Worm (Caenorhabditis elegans): Measurements from ENCODE around the gene T05A7.1.

T05A7.1 gene

DNA sequence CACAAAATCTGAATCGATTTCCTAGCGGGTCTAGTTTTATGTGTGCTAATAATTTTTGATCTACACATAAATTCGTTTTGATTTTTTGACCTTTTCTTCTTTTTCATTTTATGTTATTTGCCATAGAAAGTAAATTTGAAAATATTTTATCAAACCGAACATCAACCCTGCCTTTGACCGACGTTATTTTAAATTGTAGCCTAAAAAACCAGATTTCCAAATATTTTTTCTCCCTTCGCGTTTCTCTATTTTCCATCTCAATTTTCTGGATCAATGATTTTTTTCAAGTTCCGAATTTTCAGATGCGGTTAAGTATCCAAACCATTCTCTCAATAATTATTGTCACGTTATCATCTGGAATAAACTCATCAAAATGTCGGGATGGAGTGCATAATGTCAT is at the start of gene T05A7.1:
T05A7.1 (plus strand) TSS at position 301 of the 400 bp plus-strand sequence.
- no peak for TF ChIP-seq nhr-28 (tag; optimal IDR thresholded peaks at IDR 0.05)
- TF ChIP-seq elt-3 (tag; optimal IDR thresholded peaks at IDR 0.05) = no peak
- no peak for TF ChIP-seq nhr-2 (tag; optimal IDR thresholded peaks at IDR 0.05)
- TF ChIP-seq zip-8 (tag; optimal IDR thresholded peaks at IDR 0.05) = no peak
- no peak for TF ChIP-seq cnd-1 (tag; optimal IDR thresholded peaks at IDR 0.05)
- no peak for TF ChIP-seq ceh-83 (GFP tag; optimal IDR thresholded peaks at IDR 0.05)
- no peak for TF ChIP-seq nhr-12 (tag; optimal IDR thresholded peaks at IDR 0.05)
- no peak for TF ChIP-seq nhr-237 (tag; optimal IDR thresholded peaks at IDR 0.05)
- no peak for TF ChIP-seq ceh-39 (tag; optimal IDR thresholded peaks at IDR 0.05)
- no peak for TF ChIP-seq mep-1 (tag; optimal IDR thresholded peaks at IDR 0.05)
- no peak for TF ChIP-seq ham-2 (GFP tag; optimal IDR thresholded peaks at IDR 0.05)
- TF ChIP-seq M03D4.4 (tag; optimal IDR thresholded peaks at IDR 0.05) = no peak
- TF ChIP-seq hlh-1 (tag; optimal IDR thresholded peaks at IDR 0.05) = no peak
- no peak for TF ChIP-seq nhr-76 (tag; optimal IDR thresholded peaks at IDR 0.05)
- no peak for TF ChIP-seq mls-2 (tag; optimal IDR thresholded peaks at IDR 0.05)
- no peak for TF ChIP-seq sptf-1 (tag; optimal IDR thresholded peaks at IDR 0.05)
- no peak for TF ChIP-seq lin-13 (tag; optimal IDR thresholded peaks at IDR 0.05)
- TF ChIP-seq unc-39 (tag; optimal IDR thresholded peaks at IDR 0.05) = no peak
- no peak for TF ChIP-seq ceh-43 (GFP tag; optimal IDR thresholded peaks at IDR 0.05)
- TF ChIP-seq flh-1 (GFP tag; optimal IDR thresholded peaks at IDR 0.05) = no peak

DNA sequence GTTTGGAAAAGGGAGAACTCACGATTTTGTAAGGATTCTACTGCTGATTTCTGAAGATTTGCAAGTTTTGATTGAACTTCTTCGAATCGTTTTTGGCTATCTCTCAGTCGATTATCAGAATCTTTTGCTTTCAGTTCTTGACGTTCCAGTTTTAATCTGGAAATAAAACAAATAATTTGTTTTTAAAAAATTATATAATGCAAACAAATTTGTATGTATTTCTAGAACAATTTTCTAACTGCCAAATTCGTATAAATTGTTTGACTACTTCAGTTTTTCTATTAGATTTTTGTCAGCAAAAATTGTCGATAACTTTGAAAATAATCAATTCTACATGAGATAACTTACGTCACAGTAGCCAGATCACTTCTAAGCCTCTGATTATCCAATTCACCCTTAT is 46.5 kb upstream of the T05A7.1 start:
- no peak for TF ChIP-seq unc-120 (tag; optimal IDR thresholded peaks at IDR 0.05; ENCODE audit: poor library complexity, severe bottlenecking)

DNA sequence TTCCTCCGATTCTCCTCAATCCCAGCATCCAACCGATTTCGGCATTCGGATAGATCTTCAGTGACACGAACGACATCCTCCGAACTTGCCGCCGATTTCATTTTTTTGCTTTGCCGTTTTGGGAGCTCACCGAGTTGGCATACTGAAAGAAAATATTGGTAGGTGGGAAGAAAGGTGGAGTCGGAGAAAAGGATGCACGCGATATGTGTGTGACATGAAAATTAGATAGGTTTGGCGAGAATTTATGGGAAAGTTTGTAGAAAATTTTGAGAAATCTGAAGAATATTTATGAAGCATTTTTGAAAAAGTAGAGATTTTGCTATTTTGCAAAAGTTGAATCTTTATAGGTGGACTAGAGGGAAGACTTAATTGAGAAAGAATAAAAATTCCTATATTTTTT is 39.8 kb upstream of the T05A7.1 start, which contains the start of gene che-10:
che-10 (minus strand) TSS at position 101 of the 400 bp plus-strand sequence.
- TF ChIP-seq nhr-12 (tag; optimal IDR thresholded peaks at IDR 0.05) (no peak), elt-1 (tag; optimal IDR thresholded peaks at IDR 0.05; ENCODE audit: borderline replicate concordance, insufficient read depth) (no peak), sem-2 (GFP tag; optimal IDR thresholded peaks at IDR 0.05) (no peak), blmp-1 (tag; optimal IDR thresholded peaks at IDR 0.05) (no peak), flh-1 (GFP tag; optimal IDR thresholded peaks at IDR 0.05) (no peak), pha-4 (tag; optimal IDR thresholded peaks at IDR 0.05) (no peak), nhr-76 (tag; optimal IDR thresholded peaks at IDR 0.05) (no peak), mls-2 (tag; optimal IDR thresholded peaks at IDR 0.05) (no peak), lin-32 (GFP tag; optimal IDR thresholded peaks at IDR 0.05) (no peak), hlh-1 (tag; optimal IDR thresholded peaks at IDR 0.05) (no peak), nhr-2 (tag; optimal IDR thresholded peaks at IDR 0.05) (no peak), ceh-83 (GFP tag; optimal IDR thresholded peaks at IDR 0.05) (no peak), nhr-237 (tag; optimal IDR thresholded peaks at IDR 0.05) (no peak)

DNA sequence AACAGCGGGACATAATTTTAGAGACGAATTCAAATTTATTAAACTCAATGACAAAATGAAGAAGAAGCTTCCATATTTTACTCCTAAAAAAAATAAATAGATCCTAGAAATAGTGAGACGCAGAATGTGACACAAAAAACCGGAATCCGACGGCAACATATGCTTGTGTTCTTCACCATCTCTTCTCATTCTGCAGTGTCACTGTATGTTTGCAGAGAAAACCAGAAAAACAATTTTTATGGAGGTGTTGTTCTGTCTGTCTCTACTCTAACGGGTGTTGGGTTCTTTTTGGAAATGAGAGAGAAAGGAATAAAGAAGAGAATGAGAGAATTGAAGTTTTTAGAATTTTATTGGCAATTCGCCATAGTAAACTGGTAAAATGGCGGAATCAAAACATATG is 39.1 kb upstream of the T05A7.1 start:
- TF ChIP-seq lsy-2 (tag; optimal IDR thresholded peaks at IDR 0.05) (no peak), tbx-8 (GFP tag; optimal IDR thresholded peaks at IDR 0.05) (no peak), sem-2 (GFP tag; optimal IDR thresholded peaks at IDR 0.05) (no peak), nhr-12 (tag; optimal IDR thresholded peaks at IDR 0.05) (no peak), unc-39 (tag; optimal IDR thresholded peaks at IDR 0.05) (no peak), cnd-1 (tag; optimal IDR thresholded peaks at IDR 0.05) (no peak), blmp-1 (tag; optimal IDR thresholded peaks at IDR 0.05) (no peak), ceh-43 (GFP tag; optimal IDR thresholded peaks at IDR 0.05) (no peak), drap-1 (GFP tag; optimal IDR thresholded peaks at IDR 0.05) (no peak), zip-8 (tag; optimal IDR thresholded peaks at IDR 0.05) (no peak), M03D4.4 (tag; optimal IDR thresholded peaks at IDR 0.05) (no peak), mab-5 (tag; optimal IDR thresholded peaks at IDR 0.05) (no peak), ces-1 (GFP tag; optimal IDR thresholded peaks at IDR 0.05) (no peak), elt-1 (tag; optimal IDR thresholded peaks at IDR 0.05; ENCODE audit: borderline replicate concordance, insufficient read depth) (no peak), flh-1 (GFP tag; optimal IDR thresholded peaks at IDR 0.05) (no peak)

DNA sequence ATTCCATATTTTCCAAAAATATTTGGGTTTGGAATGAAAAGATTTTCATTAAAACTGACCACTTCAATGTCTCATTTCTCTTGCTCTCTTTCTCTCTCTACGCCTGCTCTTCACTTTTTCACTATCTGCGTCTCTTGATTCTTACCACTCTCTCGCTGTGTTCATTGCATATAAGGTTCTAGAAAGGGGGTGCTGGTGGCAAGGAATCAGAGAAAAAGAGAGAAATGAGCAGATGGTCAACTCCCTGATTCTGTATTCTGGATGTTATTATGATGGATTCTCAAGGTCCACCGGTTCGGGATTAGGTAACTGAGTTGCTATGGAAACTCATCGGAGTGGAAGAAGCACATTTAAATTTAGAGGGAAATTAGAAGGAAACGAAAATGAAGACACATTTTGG is 37.3 kb upstream of the T05A7.1 start:
- TF ChIP-seq snpc-4 (tag; optimal IDR thresholded peaks at IDR 0.05) (no peak), unc-62 (GFP tag; optimal IDR thresholded peaks at IDR 0.05) (no peak), unc-120 (tag; optimal IDR thresholded peaks at IDR 0.05; ENCODE audit: poor library complexity, severe bottlenecking) (peak; percentile 47), mls-2 (tag; optimal IDR thresholded peaks at IDR 0.05) (peak; percentile 21), unc-39 (tag; optimal IDR thresholded peaks at IDR 0.05) (no peak), lin-13 (tag; optimal IDR thresholded peaks at IDR 0.05) (no peak), nhr-237 (tag; optimal IDR thresholded peaks at IDR 0.05) (no peak), lsy-2 (tag; optimal IDR thresholded peaks at IDR 0.05) (peak; percentile 4), cnd-1 (tag; optimal IDR thresholded peaks at IDR 0.05) (peak; percentile 91), ham-2 (GFP tag; optimal IDR thresholded peaks at IDR 0.05) (no peak), nhr-12 (tag; optimal IDR thresholded peaks at IDR 0.05) (no peak), lin-32 (GFP tag; optimal IDR thresholded peaks at IDR 0.05) (peak; percentile 67), ces-1 (GFP tag; optimal IDR thresholded peaks at IDR 0.05) (peak; percentile 78), nhr-2 (tag; optimal IDR thresholded peaks at IDR 0.05) (no peak), ceh-83 (GFP tag; optimal IDR thresholded peaks at IDR 0.05) (no peak), mep-1 (tag; optimal IDR thresholded peaks at IDR 0.05) (peak; percentile 72), elt-3 (tag; optimal IDR thresholded peaks at IDR 0.05) (no peak), zip-8 (tag; optimal IDR thresholded peaks at IDR 0.05) (no peak), nhr-28 (tag; optimal IDR thresholded peaks at IDR 0.05) (no peak), flh-1 (GFP tag; optimal IDR thresholded peaks at IDR 0.05) (no peak), nhr-76 (tag; optimal IDR thresholded peaks at IDR 0.05) (no peak), ztf-11 (tag; optimal IDR thresholded peaks at IDR 0.05) (no peak)
